Worm (Caenorhabditis elegans): ENCODE data around the gene F37A4.6.

ce11 chrIII:6670737-6671242 is 34.8 kb upstream of the F37A4.6 start:
- no peak for TF ChIP-seq efl-3 (GFP tag; optimal IDR thresholded peaks at IDR 0.05)
- no peak for TF ChIP-seq efl-1 (optimal IDR thresholded peaks at IDR 0.05)
- no peak for TF ChIP-seq efl-1 (GFP tag; optimal IDR thresholded peaks at IDR 0.05 in 1 of 2)
- no peak for TF ChIP-seq lir-3 (tag; optimal IDR thresholded peaks at IDR 0.05; ENCODE audit: poor library complexity)
- TF ChIP-seq mep-1 (tag; optimal IDR thresholded peaks at IDR 0.05) = no peak
- no peak for TF ChIP-seq unc-62 (GFP tag; optimal IDR thresholded peaks at IDR 0.05)
- no peak for TF ChIP-seq nhr-11 (tag; optimal IDR thresholded peaks at IDR 0.05)
- no peak for TF ChIP-seq nhr-237 (tag; optimal IDR thresholded peaks at IDR 0.05)

Measured in whole organism, L1 larva.